Worm (Caenorhabditis elegans): ENCODE data around the gene acl-8.
A peak's percentile ranks its signal among the peaks of the same experiment; 100 is the strongest.

The acl-8 gene

DNA sequence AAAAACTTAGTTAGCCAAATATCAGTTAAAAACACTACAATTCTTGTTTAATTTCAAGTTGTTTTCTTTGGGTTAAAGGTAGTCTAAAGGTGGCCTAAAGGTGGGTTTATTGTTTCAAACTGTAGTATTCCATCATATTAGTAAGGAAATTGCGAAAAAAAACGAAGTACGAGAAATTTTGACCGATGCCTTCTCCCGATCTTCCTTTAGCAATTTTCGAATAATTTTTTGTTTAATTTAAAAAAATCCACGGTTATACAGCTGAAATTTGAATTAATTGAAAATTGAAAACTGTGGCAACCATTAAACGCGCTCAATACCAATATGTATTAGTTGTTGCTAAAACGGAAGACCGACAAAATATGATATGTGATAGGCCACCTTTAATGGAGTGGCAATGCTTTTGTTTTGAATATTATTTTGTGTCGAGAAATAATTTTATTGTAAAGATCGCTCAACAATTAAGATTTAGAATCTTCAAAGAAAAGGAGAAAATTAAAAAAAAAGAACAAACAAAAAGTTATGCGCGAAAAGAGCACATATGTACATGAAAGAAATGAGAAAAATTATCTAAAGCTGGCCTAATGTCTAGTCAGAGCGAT, 49.6 kb upstream of the acl-8 start (continued):
- no peak for TF ChIP-seq ZK546.5 (tag; optimal IDR thresholded peaks at IDR 0.05)
- no peak for TF ChIP-seq snpc-1.2 (GFP tag; IDR thresholded peaks at IDR 0.05)
- no peak for TF ChIP-seq Y48G9A.11 (GFP tag; IDR thresholded peaks at IDR 0.05)
- TF ChIP-seq tra-1 (GFP tag; IDR thresholded peaks at IDR 0.05), result peak; percentile 12; the same call in 1 of the 2 replicates
- peak; percentile 55 for TF ChIP-seq nhr-10 (tag; optimal IDR thresholded peaks at IDR 0.05)

DNA sequence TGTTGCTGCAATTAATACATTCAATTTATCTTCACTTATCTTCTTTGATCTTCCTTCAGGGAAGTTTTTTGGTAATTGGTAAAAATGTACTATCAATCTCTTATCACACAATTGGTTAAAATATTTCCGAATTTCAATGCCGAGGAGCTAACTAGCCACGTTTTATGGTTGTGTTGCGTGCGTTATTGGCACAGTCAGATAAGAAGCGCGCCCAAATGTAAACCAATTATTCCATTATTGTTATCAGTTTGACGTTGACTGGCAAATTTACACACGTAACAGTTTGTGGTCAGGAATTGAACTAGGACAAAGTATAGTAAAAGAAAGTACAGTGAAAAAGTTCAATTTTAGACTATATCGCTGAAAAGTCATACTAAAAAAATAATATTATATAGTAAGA, 43.1 kb upstream of the acl-8 start:
- TF ChIP-seq ztf-11 (tag; optimal IDR thresholded peaks at IDR 0.05) (no peak), attf-4 (tag; optimal IDR thresholded peaks at IDR 0.05) (no peak), mep-1 (tag; optimal IDR thresholded peaks at IDR 0.05) (no peak), F49E8.2 (tag; optimal IDR thresholded peaks at IDR 0.05; ENCODE audit: borderline replicate concordance) (no peak), zfp-3 (GFP tag; conservative IDR thresholded peaks at IDR 0.05) (no peak), zip-2 (tag; optimal IDR thresholded peaks at IDR 0.05) (no peak), aha-1 (tag) (no peak), lir-3 (tag; optimal IDR thresholded peaks at IDR 0.05) (no peak), lin-13 (GFP tag; optimal IDR thresholded peaks at IDR 0.05) (no peak), Y105C5A.15 (GFP tag; IDR thresholded peaks at IDR 0.05) (no peak), snpc-1.2 (GFP tag; IDR thresholded peaks at IDR 0.05) (no peak), unc-39 (tag; optimal IDR thresholded peaks at IDR 0.05) (no peak), lin-39 (tag; optimal IDR thresholded peaks at IDR 0.05) (no peak), daf-19 (GFP tag; conservative IDR thresholded peaks at IDR 0.05) (no peak), lsy-2 (tag; optimal IDR thresholded peaks at IDR 0.05) (no peak), ceh-20 (GFP tag; IDR thresholded peaks at IDR 0.05) (no peak), duxl-1 (tag; optimal IDR thresholded peaks at IDR 0.05; ENCODE audit: poor library complexity) (no peak), nhr-25 (tag; optimal IDR thresholded peaks at IDR 0.05; ENCODE audit: borderline replicate concordance, insufficient read depth) (no peak), zip-11 (GFP tag; IDR thresholded peaks at IDR 0.05) (no peak), ceh-62 (tag; optimal IDR thresholded peaks at IDR 0.05) (no peak), lin-29 (GFP tag; IDR thresholded peaks at IDR 0.05) (no peak), jun-1 (tag; optimal IDR thresholded peaks at IDR 0.05) (no peak), lin-1 (GFP tag; IDR thresholded peaks at IDR 0.05) (no peak), nhr-28 (tag; optimal IDR thresholded peaks at IDR 0.05) (peak; percentile 84), nhr-42 (GFP tag; IDR thresholded peaks at IDR 0.05) (no peak), T26A8.4 (GFP tag; IDR thresholded peaks at IDR 0.05) (no peak), dmd-9 (GFP tag; IDR thresholded peaks at IDR 0.05) (no peak), php-3 (GFP tag; IDR thresholded peaks at IDR 0.05) (peak; percentile 93), nhr-6 (tag; optimal IDR thresholded peaks at IDR 0.05) (no peak), pqm-1 (tag; optimal IDR thresholded peaks at IDR 0.05) (peak; percentile 34), unc-62 (GFP tag; optimal IDR thresholded peaks at IDR 0.05 in 1 of 2) (no peak), unc-62 (tag; optimal IDR thresholded peaks at IDR 0.05) (no peak), spr-1 (tag; optimal IDR thresholded peaks at IDR 0.05) (no peak), lim-7 (GFP tag; IDR thresholded peaks at IDR 0.05) (no peak), fos-1 (tag; optimal IDR thresholded peaks at IDR 0.05) (no peak), dmd-6 (GFP tag; IDR thresholded peaks at IDR 0.05) (peak; percentile 34), ztf-7 (tag; optimal IDR thresholded peaks at IDR 0.05) (no peak), daf-16 (GFP tag; optimal IDR thresholded peaks at IDR 0.05) (no peak), daf-16 (tag; optimal IDR thresholded peaks at IDR 0.05) (peak; percentile 87), nhr-10 (tag; optimal IDR thresholded peaks at IDR 0.05) (no peak), hlh-11 (tag; optimal IDR thresholded peaks at IDR 0.05) (peak; percentile 63), nhr-41 (GFP tag; IDR thresholded peaks at IDR 0.05) (no peak), nhr-111 (GFP tag; optimal IDR thresholded peaks at IDR 0.05) (no peak), nhr-77 (tag; optimal IDR thresholded peaks at IDR 0.05) (no peak), madf-9 (GFP tag; conservative IDR thresholded peaks at IDR 0.05) (no peak), ama-1 (optimal IDR thresholded peaks at IDR 0.05) (no peak), hmg-1.1 (GFP tag; IDR thresholded peaks at IDR 0.05) (no peak), Y75B8A.6 (GFP tag; IDR thresholded peaks at IDR 0.05) (no peak)
